Fruit fly (Drosophila melanogaster) whole organism, embryonic: ENCODE results near the gene CG42512.

Experiments
- Bdp1 ChIP-seq: fragments of 200-800 bp; sonication (Bioruptor generic); optimal IDR thresholded peaks from 3 replicates; lab custom pipeline; 2016; ENCODE audit warnings: missing biosample characterization, missing genetic modification characterization
- CG10321 ChIP-seq: fragments of 200-800 bp; sonication (Bioruptor generic); IDR thresholded peaks from 2 replicates; pipeline ENCODE4 v1.3.6; 2022; ENCODE audit warnings: missing biosample characterization, missing genetic modification characterization
- CG10543 ChIP-seq: fragments of 200-800 bp; sonication (Bioruptor generic); optimal IDR thresholded peaks from 3 replicates; lab custom pipeline; 2017; ENCODE audit warnings: missing biosample characterization, mild to moderate bottlenecking, missing genetic modification characterization, moderate library complexity
- CG10979 ChIP-seq: fragments of 200-800 bp; sonication (Bioruptor generic); optimal IDR thresholded peaks from 2 replicates; lab custom pipeline; 2018; ENCODE audit warnings: missing biosample characterization, mild to moderate bottlenecking, missing genetic modification characterization, moderate library complexity
- CG11398 ChIP-seq: fragments of 200-800 bp; sonication (Bioruptor generic); optimal IDR thresholded peaks from 2 replicates; lab custom pipeline; 2016; ENCODE audit warnings: missing biosample characterization, missing genetic modification characterization
- CG12104 ChIP-seq: fragments of 200-800 bp; sonication (Bioruptor generic); optimal IDR thresholded peaks from 3 replicates; lab custom pipeline; 2016; ENCODE audit warnings: missing biosample characterization, missing genetic modification characterization
- CG12942 ChIP-seq: fragments of 200-800 bp; sonication (Bioruptor generic); optimal IDR thresholded peaks from 3 replicates; lab custom pipeline; 2016; ENCODE audit warnings: missing biosample characterization, missing genetic modification characterization
- CG17612 ChIP-seq: fragments of 200-800 bp; sonication (Bioruptor generic); IDR thresholded peaks from 2 replicates; pipeline ENCODE4 v1.3.6; 2022; ENCODE audit warnings: missing biosample characterization, missing genetic modification characterization
- CG1792 ChIP-seq: fragments of 200-800 bp; sonication (Bioruptor generic); optimal IDR thresholded peaks from 2 replicates; lab custom pipeline; 2016; ENCODE audit warnings: missing biosample characterization, missing genetic modification characterization
- CG2120 ChIP-seq: fragments of 200-800 bp; sonication (Bioruptor generic); optimal IDR thresholded peaks from 3 replicates; lab custom pipeline; 2016; ENCODE audit warnings: missing biosample characterization, missing genetic modification characterization
- CG2875 ChIP-seq: fragments of 200-800 bp; sonication (Bioruptor generic); optimal IDR thresholded peaks from 2 replicates; lab custom pipeline; 2017; ENCODE audit warnings: missing biosample characterization, mild to moderate bottlenecking, missing genetic modification characterization, missing genetic modification reagents
- CG31224 ChIP-seq: fragments of 200-800 bp; sonication (Bioruptor generic); IDR thresholded peaks from 2 replicates; pipeline ENCODE4 v1.3.6; 2022; ENCODE audit warnings: missing biosample characterization, missing genetic modification characterization
- CG31441 ChIP-seq: fragments of 200-800 bp; sonication (Bioruptor generic); IDR thresholded peaks from 2 replicates; pipeline ENCODE4 v1.3.6; 2022; ENCODE audit warnings: missing biosample characterization, missing genetic modification characterization
- CG33213 ChIP-seq: fragments of 200-800 bp; sonication (Bioruptor generic); optimal IDR thresholded peaks from 3 replicates; lab custom pipeline; 2016; ENCODE audit warnings: missing biosample characterization, missing genetic modification characterization
- CG34224 ChIP-seq: fragments of 200-800 bp; sonication (Bioruptor generic); IDR thresholded peaks from 3 replicates; pipeline ENCODE4 v1.3.6; 2022; ENCODE audit warnings: missing biosample characterization, missing genetic modification characterization; ENCODE audit not compliant: partially characterized antibody
- CG34376 ChIP-seq: fragments of 200-800 bp; sonication (Bioruptor generic); optimal IDR thresholded peaks from 2 replicates; lab custom pipeline; 2018; ENCODE audit warnings: missing biosample characterization, mild to moderate bottlenecking, missing genetic modification characterization
- CG42726 ChIP-seq: fragments of 200-800 bp; sonication (Bioruptor generic); IDR thresholded peaks from 2 replicates; pipeline ENCODE4 v1.3.6; 2022; ENCODE audit warnings: missing biosample characterization, missing genetic modification characterization; ENCODE audit not compliant: partially characterized antibody
- CG4360 ChIP-seq: fragments of 200-800 bp; sonication (Bioruptor generic); IDR thresholded peaks from 2 replicates; pipeline ENCODE4 v1.3.6; 2022; ENCODE audit warnings: missing biosample characterization, missing genetic modification characterization
- CG43689 ChIP-seq: fragments of 200-800 bp; sonication (Bioruptor generic); IDR thresholded peaks from 2 replicates; pipeline ENCODE4 v1.3.6; 2022; ENCODE audit warnings: missing biosample characterization, missing genetic modification characterization
- CG5245 ChIP-seq: fragments of 200-800 bp; sonication (Bioruptor generic); optimal IDR thresholded peaks from 3 replicates; lab custom pipeline; 2016; ENCODE audit warnings: missing biosample characterization, missing genetic modification characterization
- CG6813 ChIP-seq: fragments of 200-800 bp; sonication (Bioruptor generic); optimal IDR thresholded peaks from 2 replicates; lab custom pipeline; 2017; ENCODE audit warnings: missing biosample characterization, missing genetic modification characterization, mild to moderate bottlenecking, moderate library complexity, missing genetic modification reagents
- CG7745 ChIP-seq: fragments of 200-800 bp; sonication (Bioruptor generic); optimal IDR thresholded peaks from 2 replicates; lab custom pipeline; 2018; ENCODE audit warnings: missing biosample characterization, mild to moderate bottlenecking, missing genetic modification characterization, moderate library complexity
- CG7987 ChIP-seq: fragments of 200-800 bp; sonication (Bioruptor generic); optimal IDR thresholded peaks from 2 replicates; lab custom pipeline; 2018; ENCODE audit warnings: missing biosample characterization, mild to moderate bottlenecking, missing genetic modification characterization, moderate library complexity
- CG8478 ChIP-seq: fragments of >200 bp; optimal IDR thresholded peaks from 2 replicates; lab custom pipeline; 2018
- CG9215 ChIP-seq: fragments of 200-800 bp; sonication (Bioruptor generic); IDR thresholded peaks from 2 replicates; pipeline ENCODE4 v1.3.6; 2022; ENCODE audit warnings: missing biosample characterization, missing genetic modification characterization
- Dp ChIP-seq: fragments of 200-800 bp; sonication (Bioruptor generic); optimal IDR thresholded peaks from 2 replicates; lab custom pipeline; 2018; ENCODE audit warnings: missing biosample characterization, mild to moderate bottlenecking, missing genetic modification characterization, moderate library complexity
- HLH3B ChIP-seq: fragments of 200-800 bp; sonication (Bioruptor generic); IDR thresholded peaks from 2 replicates; pipeline ENCODE4 v1.3.6; 2022; ENCODE audit warnings: missing biosample characterization, missing genetic modification characterization
- Hand ChIP-seq: fragments of 200-800 bp; sonication (Bioruptor generic); optimal IDR thresholded peaks from 2 replicates; lab custom pipeline; 2017; ENCODE audit warnings: mild to moderate bottlenecking, missing biosample characterization, missing genetic modification reagents, missing genetic modification characterization
- HmgD ChIP-seq: fragments of 200-800 bp; sonication (Bioruptor generic); optimal IDR thresholded peaks from 3 replicates; lab custom pipeline; 2016; ENCODE audit warnings: missing biosample characterization, missing genetic modification characterization
- Hmx ChIP-seq: fragments of 200-800 bp; sonication (Bioruptor generic); optimal IDR thresholded peaks from 2 replicates; lab custom pipeline; 2016; ENCODE audit warnings: missing biosample characterization, missing genetic modification characterization
- Hr39 ChIP-seq: fragments of >200 bp; optimal IDR thresholded peaks from 2 replicates; lab custom pipeline; 2017
- Jarid2 ChIP-seq: fragments of 200-800 bp; sonication (Bioruptor generic); optimal IDR thresholded peaks from 3 replicates; lab custom pipeline; 2017; ENCODE audit warnings: mild to moderate bottlenecking, missing biosample characterization, missing genetic modification reagents, missing genetic modification characterization
- Lim3 ChIP-seq: fragments of 200-800 bp; sonication (Bioruptor generic); IDR thresholded peaks from 2 replicates; pipeline ENCODE4 v1.3.6; 2022; ENCODE audit warnings: missing biosample characterization, missing genetic modification characterization
- NFAT ChIP-seq: fragments of 200-800 bp; sonication (Bioruptor generic); IDR thresholded peaks from 2 replicates; pipeline ENCODE4 v1.3.6; 2022; ENCODE audit warnings: missing biosample characterization, missing genetic modification characterization
- Optix ChIP-seq: fragments of 200-800 bp; sonication (Bioruptor generic); IDR thresholded peaks from 3 replicates; pipeline ENCODE4 v1.3.6; 2022; ENCODE audit warnings: missing biosample characterization, missing genetic modification characterization
- Trl ChIP-seq, 3 experiments: fragments of >200 bp in 2 of 3; fragments of 200-800 bp in 1 of 3; sonication (Bioruptor generic) in 1 of 3; optimal IDR thresholded peaks; 2 replicates in 1 of 3; 3 replicates in 2 of 3; lab custom pipeline; 2016 to 2017; ENCODE audit warnings: missing biosample characterization in 1 of 3, missing genetic modification characterization in 1 of 3
- dpn ChIP-seq, 2 experiments: fragments of 200-800 bp; sonication (Bioruptor generic); optimal IDR thresholded peaks; 3 replicates each; lab custom pipeline; 2016; ENCODE audit warnings: missing biosample characterization in 2 of 2, missing genetic modification characterization in 2 of 2
- dysf ChIP-seq: fragments of 200-800 bp; sonication (Bioruptor generic); IDR thresholded peaks from 3 replicates; pipeline ENCODE4 v1.3.6; 2022; ENCODE audit warnings: missing biosample characterization, missing genetic modification characterization
- gce ChIP-seq: fragments of 200-800 bp; sonication (Bioruptor generic); IDR thresholded peaks from 3 replicates; pipeline ENCODE4 v1.3.6; 2022; ENCODE audit warnings: missing biosample characterization, missing genetic modification characterization
- ind ChIP-seq: fragments of 200-800 bp; sonication (Bioruptor generic); optimal IDR thresholded peaks from 3 replicates; lab custom pipeline; 2016; ENCODE audit warnings: missing biosample characterization, missing genetic modification characterization
- inv ChIP-seq: fragments of 200-800 bp; sonication (Bioruptor generic); IDR thresholded peaks from 2 replicates; pipeline ENCODE4 v1.3.6; 2022; ENCODE audit warnings: missing biosample characterization, missing genetic modification characterization; ENCODE audit not compliant: partially characterized antibody
- lov ChIP-seq, 2 experiments: fragments of 200-800 bp in 1 of 2; fragments of >200 bp in 1 of 2; sonication (Bioruptor generic) in 1 of 2; IDR thresholded peaks in 1 of 2; optimal IDR thresholded peaks in 1 of 2; 2 replicates in 1 of 2; 3 replicates in 1 of 2; pipeline versions ENCODE4 v1.3.6 to Lab custom; 2017 to 2022; ENCODE audit warnings: missing biosample characterization in 1 of 2, missing genetic modification characterization in 1 of 2
- mld ChIP-seq: fragments of 200-800 bp; sonication (Bioruptor generic); IDR thresholded peaks from 3 replicates; pipeline ENCODE4 v1.3.6; 2022; ENCODE audit warnings: missing biosample characterization, missing genetic modification characterization; ENCODE audit not compliant: partially characterized antibody
- odd ChIP-seq: fragments of 200-800 bp; sonication (Bioruptor generic); optimal IDR thresholded peaks from 2 replicates; lab custom pipeline; 2017; ENCODE audit warnings: missing biosample characterization, mild to moderate bottlenecking, missing genetic modification characterization
- pb ChIP-seq: fragments of 200-800 bp; sonication (Bioruptor generic); optimal IDR thresholded peaks from 3 replicates; lab custom pipeline; 2016; ENCODE audit warnings: missing biosample characterization, missing genetic modification characterization
- pfk ChIP-seq: fragments of 200-800 bp; sonication (Bioruptor generic); optimal IDR thresholded peaks from 2 replicates; lab custom pipeline; 2018; ENCODE audit warnings: missing biosample characterization, mild to moderate bottlenecking, missing genetic modification characterization, moderate library complexity
- run ChIP-seq: fragments of 200-800 bp; sonication (Bioruptor generic); optimal IDR thresholded peaks from 3 replicates; lab custom pipeline; 2018; ENCODE audit warnings: missing biosample characterization, mild to moderate bottlenecking, missing genetic modification characterization
- schlank ChIP-seq: fragments of 200-800 bp; sonication (Bioruptor generic); optimal IDR thresholded peaks from 2 replicates; lab custom pipeline; 2018; ENCODE audit warnings: missing biosample characterization, mild to moderate bottlenecking, missing genetic modification characterization
- sug ChIP-seq: fragments of 200-800 bp; optimal IDR thresholded peaks from 2 replicates; lab custom pipeline; 2019; ENCODE audit warnings: missing biosample characterization, mild to moderate bottlenecking, missing genetic modification characterization, moderate library complexity
- unc-4 ChIP-seq: fragments of 200-800 bp; sonication (Bioruptor generic); IDR thresholded peaks from 2 replicates; pipeline ENCODE4 v1.3.6; 2022; ENCODE audit warnings: missing biosample characterization, missing genetic modification characterization; ENCODE audit not compliant: partially characterized antibody

Gene CG42512

DNA sequence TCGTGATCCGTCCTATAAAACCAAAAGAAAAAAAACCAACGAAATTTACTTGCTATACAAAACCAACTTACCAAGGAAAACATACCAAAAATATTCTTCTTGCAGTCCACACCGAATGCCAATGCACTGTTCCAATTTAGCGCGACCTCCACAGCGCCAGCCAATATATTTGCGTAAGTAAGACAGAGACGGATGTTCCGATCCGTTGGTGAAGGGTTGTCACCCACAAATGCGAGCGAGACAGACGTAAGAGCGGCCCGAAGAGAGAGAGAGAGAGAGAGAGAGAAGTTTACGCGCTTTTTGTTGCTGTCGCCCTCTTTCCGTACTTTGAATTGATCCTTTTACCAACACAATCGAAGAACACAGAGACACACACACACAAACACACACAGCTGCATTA lies 43.3 kb upstream of the CG42512 start (continued):
- TF ChIP-seq CG2875 (GFP tag; lab: Kevin White, UChicago) (no peak), Dp (no peak), Hmx (GFP tag; lab: Kevin White, UChicago) (no peak), Bdp1 (GFP tag; lab: Kevin White, UChicago) (no peak), Trl (optimal IDR thresholded peaks at IDR 0.05; lab: Kevin White, UChicago) (peak in 1 of 2 experiments; percentile 31), Trl (GFP tag; optimal IDR thresholded peaks at IDR 0.05; lab: Kevin White, UChicago) (no peak), CG2120 (no peak), Jarid2 (GFP tag; lab: Kevin White, UChicago) (no peak), odd (GFP tag; lab: Kevin White, UChicago) (no peak), dysf (GFP tag; lab: Robert Waterston, UW) (no peak), CG12104 (no peak), CG8478 (lab: Kevin White, UChicago) (peak; percentile 75), HmgD (GFP tag; lab: Kevin White, UChicago) (no peak), CG9215 (GFP tag; lab: Robert Waterston, UW) (no peak)
- TF ChIP-seq, all 482 proteins: peak for 13

dm6 chrX:16610601-16611058 lies 40.5 kb upstream of the CG42512 start, which contains the start of gene mbt:
mbt (plus strand) TSS chrX:16610685.
- no peak for TF ChIP-seq CG7987 (GFP tag; lab: Kevin White, UChicago)
- TF ChIP-seq dpn (GFP tag; optimal IDR thresholded peaks at IDR 0.05; lab: Kevin White, UChicago) = peak in 1 of 2 experiments; percentile 23
- TF ChIP-seq CG12942 (GFP tag; lab: Kevin White, UChicago) = no peak
- TF ChIP-seq Hand = no peak
- TF ChIP-seq CG5245 = no peak
- no peak for TF ChIP-seq CG10321 (GFP tag; lab: Robert Waterston, UW)
- TF ChIP-seq CG7745 = no peak
- no peak for TF ChIP-seq ind (GFP tag; lab: Kevin White, UChicago)
- TF ChIP-seq CG34376 (GFP tag; lab: Kevin White, UChicago) = peak; percentile 62
- TF ChIP-seq inv (GFP tag; lab: Robert Waterston, UW) = peak; percentile 89
- TF ChIP-seq CG17612 (GFP tag; lab: Robert Waterston, UW) = no peak
- TF ChIP-seq Lim3 (GFP tag; lab: Robert Waterston, UW) = no peak
- no peak for TF ChIP-seq Optix (GFP tag; lab: Robert Waterston, UW)
- TF ChIP-seq CG43689 (GFP tag; lab: Robert Waterston, UW) = no peak
- TF ChIP-seq CG4360 (GFP tag; lab: Robert Waterston, UW) = peak; percentile 94
- TF ChIP-seq CG33213 (GFP tag; lab: Kevin White, UChicago) = peak; percentile 8
- TF ChIP-seq CG11398 (GFP tag; lab: Kevin White, UChicago) = no peak
- TF ChIP-seq CG31441 (GFP tag; lab: Robert Waterston, UW) = no peak
- no peak for TF ChIP-seq CG31224 (GFP tag; lab: Robert Waterston, UW)
- TF ChIP-seq run (tag; lab: Kevin White, UChicago) = no peak
- no peak for TF ChIP-seq pb (GFP tag; lab: Kevin White, UChicago)
- peak; percentile 95 for TF ChIP-seq CG42726 (GFP tag; lab: Robert Waterston, UW)
- TF ChIP-seq unc-4 (GFP tag; lab: Robert Waterston, UW) = peak; percentile 88
- peak; percentile 87 for TF ChIP-seq Hr39 (lab: Kevin White, UChicago)
- TF ChIP-seq Jarid2 (GFP tag; lab: Kevin White, UChicago) = no peak
- peak; percentile 88 for TF ChIP-seq mld (GFP tag; lab: Robert Waterston, UW)
- TF ChIP-seq gce (GFP tag; lab: Robert Waterston, UW) = no peak
- TF ChIP-seq sug (tag; lab: Kevin White, UChicago) = peak; percentile 16
- TF ChIP-seq CG10543 (GFP tag; lab: Kevin White, UChicago) = no peak
- TF ChIP-seq NFAT (GFP tag; lab: Robert Waterston, UW) = no peak
- no peak for TF ChIP-seq pfk
- TF ChIP-seq CG6813 (GFP tag; lab: Kevin White, UChicago) = no peak
- no peak for TF ChIP-seq schlank (tag; lab: Kevin White, UChicago)
- no peak for TF ChIP-seq CG10979
- no peak for TF ChIP-seq lov (optimal IDR thresholded peaks at IDR 0.05; lab: Kevin White, UChicago)
- no peak for TF ChIP-seq lov (GFP tag; IDR thresholded peaks at IDR 0.05; lab: Robert Waterston, UW)
- TF ChIP-seq CG9215 (GFP tag; lab: Robert Waterston, UW) = no peak
- TF ChIP-seq CG34224 (GFP tag; lab: Robert Waterston, UW) = peak; percentile 85
- TF ChIP-seq CG1792 = peak; percentile 8
- no peak for TF ChIP-seq HLH3B (GFP tag; lab: Robert Waterston, UW)
